Fruit fly (Drosophila melanogaster): ENCODE data around the gene mew.
A peak's percentile ranks its signal among the peaks of the same experiment; 100 is the strongest.

mew gene

DNA sequence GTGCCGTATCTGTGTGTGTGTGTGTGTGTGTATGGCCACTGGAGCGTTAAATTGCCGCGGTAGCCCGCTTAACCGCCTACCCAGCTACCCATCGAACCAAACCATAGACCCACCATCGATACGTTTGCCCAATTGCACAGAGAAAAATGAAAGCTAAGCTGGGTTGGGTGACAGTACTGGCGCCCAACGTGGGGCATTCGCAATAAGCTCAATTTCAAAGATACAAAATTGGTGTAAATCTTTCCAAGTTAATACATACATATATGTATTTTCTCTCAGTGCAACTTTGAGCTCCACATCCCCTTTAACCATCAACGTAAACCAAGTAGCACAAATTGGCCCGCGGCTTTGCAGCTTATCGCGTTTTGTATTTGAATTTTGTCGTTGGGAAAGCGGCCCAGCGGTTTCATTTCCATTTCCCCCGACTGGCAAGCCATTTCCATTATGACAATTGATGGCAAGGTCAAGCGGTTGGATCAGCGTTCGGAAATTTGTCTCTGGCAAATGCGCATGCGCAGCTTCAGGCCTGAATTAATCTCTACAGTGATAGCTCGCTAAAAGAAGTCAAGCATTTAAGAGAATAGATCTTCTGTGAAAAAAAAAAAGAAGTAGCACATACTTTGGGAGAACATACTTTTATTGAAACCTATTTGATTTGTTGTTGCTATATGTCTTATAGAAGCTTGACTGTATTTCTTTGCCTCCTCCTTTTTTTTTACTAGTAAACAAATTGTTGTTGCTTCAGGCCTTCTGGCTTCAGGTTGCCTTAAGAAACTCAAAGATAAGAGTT lies 25.7 kb downstream of the mew start (continued):
- TF ChIP-seq CG13296 (GFP tag; optimal IDR thresholded peaks at IDR 0.05), result peak; percentile 4
- TF ChIP-seq otp (GFP tag; IDR thresholded peaks at IDR 0.05), result peak; percentile 77
- peak; percentile 78 for TF ChIP-seq CG4730 (GFP tag; IDR thresholded peaks at IDR 0.05)
- no peak for TF ChIP-seq Doc3 (GFP tag; IDR thresholded peaks at IDR 0.05; ENCODE audit: partially characterized antibody)
- peak; percentile 36 for TF ChIP-seq Mes4 (GFP tag; optimal IDR thresholded peaks at IDR 0.05)
- TF ChIP-seq CG11247 (GFP tag; IDR thresholded peaks at IDR 0.05), result peak; percentile 71
- TF ChIP-seq CG8359 (GFP tag; optimal IDR thresholded peaks at IDR 0.05; ENCODE audit: borderline replicate concordance), result peak; percentile 51
- peak; percentile 69 for TF ChIP-seq dpn (GFP tag; optimal IDR thresholded peaks at IDR 0.05)
- no peak for TF ChIP-seq Sry-β (GFP tag; optimal IDR thresholded peaks at IDR 0.05)
- peak; percentile 44 for TF ChIP-seq crc (GFP tag; optimal IDR thresholded peaks at IDR 0.05)
- peak; percentile 68 for TF ChIP-seq Chrac-16 (GFP tag; optimal IDR thresholded peaks at IDR 0.05)
- TF ChIP-seq CG1233 (GFP tag; optimal IDR thresholded peaks at IDR 0.05), result peak; percentile 44
- peak; percentile 54 for TF ChIP-seq CHES-1-like (GFP tag; optimal IDR thresholded peaks at IDR 0.05)
- no peak for TF ChIP-seq sqz (GFP tag; optimal IDR thresholded peaks at IDR 0.05)
- peak; percentile 50; the same call in 1 of the 2 replicates for TF ChIP-seq CG9215 (GFP tag; IDR thresholded peaks at IDR 0.05)
- TF ChIP-seq Lpt (GFP tag; optimal IDR thresholded peaks at IDR 0.05), result no peak
- TF ChIP-seq prd (optimal IDR thresholded peaks at IDR 0.05), result no peak
- TF ChIP-seq prd (GFP tag; IDR thresholded peaks at IDR 0.05), result peak; percentile 83
- TF ChIP-seq CG34422 (GFP tag; IDR thresholded peaks at IDR 0.05), result peak; percentile 77
- peak; percentile 84 for TF ChIP-seq H15 (GFP tag; IDR thresholded peaks at IDR 0.05)
- no peak for TF ChIP-seq pfk (GFP tag; optimal IDR thresholded peaks at IDR 0.05)
- TF ChIP-seq disco-r (GFP tag; optimal IDR thresholded peaks at IDR 0.05), result peak; percentile 46
- no peak for TF ChIP-seq CG16813 (GFP tag; IDR thresholded peaks at IDR 0.05; ENCODE audit: partially characterized antibody)
- TF ChIP-seq Ssrp (tag; optimal IDR thresholded peaks at IDR 0.05), result peak; percentile 51
- TF ChIP-seq cwo (GFP tag; optimal IDR thresholded peaks at IDR 0.05), result peak; percentile 69
- TF ChIP-seq grn (GFP tag; optimal IDR thresholded peaks at IDR 0.05), result peak; percentile 17
- peak; percentile 80 for TF ChIP-seq ATbp (GFP tag; optimal IDR thresholded peaks at IDR 0.05)
- TF ChIP-seq Poxn (GFP tag; IDR thresholded peaks at IDR 0.05), result 0 out of 2 replicates have a peak, but pooled peaks have one; percentile 21
- TF ChIP-seq scrt (GFP tag; optimal IDR thresholded peaks at IDR 0.05), result peak; percentile 51
- peak; percentile 75 for TF ChIP-seq ranshi (GFP tag; IDR thresholded peaks at IDR 0.05)
- TF ChIP-seq CG6254 (GFP tag; optimal IDR thresholded peaks at IDR 0.05), result peak; percentile 45
- TF ChIP-seq chinmo (GFP tag; IDR thresholded peaks at IDR 0.05; ENCODE audit: partially characterized antibody), result 0 out of 4 replicates have a peak, but pooled peaks have one; percentile 53
- TF ChIP-seq CkIIα-i1 (GFP tag; IDR thresholded peaks at IDR 0.05), result no peak
- no peak for TF ChIP-seq CG7963 (GFP tag; IDR thresholded peaks at IDR 0.05; ENCODE audit: partially characterized antibody)
- TF ChIP-seq CG11085 (GFP tag; IDR thresholded peaks at IDR 0.05), result peak; percentile 28; the same call in 1 of the 2 replicates
- TF ChIP-seq ro (GFP tag; IDR thresholded peaks at IDR 0.05), result 0 out of 2 replicates have a peak, but pooled peaks have one; percentile 36
- TF ChIP-seq CG8765 (GFP tag; IDR thresholded peaks at IDR 0.05), result peak; percentile 36; the same call in 1 of the 2 replicates
- peak; percentile 59 for TF ChIP-seq CG9609 (GFP tag; optimal IDR thresholded peaks at IDR 0.05)
- TF ChIP-seq ttk (GFP tag; IDR thresholded peaks at IDR 0.05), result peak; percentile 82
- TF ChIP-seq trem (tag; optimal IDR thresholded peaks at IDR 0.05), result no peak
- no peak for TF ChIP-seq CG15696 (tag; optimal IDR thresholded peaks at IDR 0.05)
- TF ChIP-seq Vsx1 (GFP tag; optimal IDR thresholded peaks at IDR 0.05), result peak; percentile 66
- peak; percentile 69; the same call in 1 of the 2 replicates for TF ChIP-seq CG32767 (GFP tag; IDR thresholded peaks at IDR 0.05)
- TF ChIP-seq CG10274 (GFP tag; optimal IDR thresholded peaks at IDR 0.05), result peak; percentile 34
- TF ChIP-seq CG10979 (tag; optimal IDR thresholded peaks at IDR 0.05), result peak; percentile 70
- peak; percentile 83 for TF ChIP-seq ase (GFP tag; IDR thresholded peaks at IDR 0.05)
- peak; percentile 77 for TF ChIP-seq CG31441 (GFP tag; IDR thresholded peaks at IDR 0.05)
- peak; percentile 71 for TF ChIP-seq az2 (GFP tag; optimal IDR thresholded peaks at IDR 0.05)
- TF ChIP-seq gt (GFP tag; IDR thresholded peaks at IDR 0.05), result peak; percentile 47; the same call in 1 of the 2 replicates
